Fruit fly (Drosophila melanogaster): Measurements from ENCODE around the gene CG42780.

The CG42780 gene

dm6 chrX:7302329-7302728 lies 29.7 kb downstream of the CG42780 start (continued):
- TF ChIP-seq CG10959 (GFP tag; IDR thresholded peaks at IDR 0.05) (peak; percentile 51), knrl (GFP tag; IDR thresholded peaks at IDR 0.05; ENCODE audit: partially characterized antibody) (no peak), CG1529 (GFP tag; optimal IDR thresholded peaks at IDR 0.05) (no peak), Fer3 (tag; optimal IDR thresholded peaks at IDR 0.05) (no peak), Ravus (GFP tag; IDR thresholded peaks at IDR 0.05) (no peak), CG17359 (tag; optimal IDR thresholded peaks at IDR 0.05) (peak; percentile 37), ato (GFP tag; IDR thresholded peaks at IDR 0.05; ENCODE audit: partially characterized antibody) (no peak), pho (GFP tag; optimal IDR thresholded peaks at IDR 0.05) (no peak), pros (GFP tag; optimal IDR thresholded peaks at IDR 0.05) (no peak), CG12299 (tag; optimal IDR thresholded peaks at IDR 0.05) (no peak), CG18011 (GFP tag; optimal IDR thresholded peaks at IDR 0.05) (no peak), al (GFP tag; IDR thresholded peaks at IDR 0.05) (no peak), pan (optimal IDR thresholded peaks at IDR 0.05) (no peak), pan (GFP tag; optimal IDR thresholded peaks at IDR 0.05 in 1 of 2, IDR thresholded peaks at IDR 0.05 in 1 of 2) (peak in 1 of 2 experiments; percentile 39), Hr51 (GFP tag; optimal IDR thresholded peaks at IDR 0.05) (no peak), Gug (GFP tag; IDR thresholded peaks at IDR 0.05) (peak; percentile 17; the same call in 1 of the 4 replicates), CG11085 (GFP tag; IDR thresholded peaks at IDR 0.05) (no peak), CG8478 (optimal IDR thresholded peaks at IDR 0.05) (no peak), HmgD (GFP tag; optimal IDR thresholded peaks at IDR 0.05) (no peak), p53 (GFP tag; optimal IDR thresholded peaks at IDR 0.05) (no peak), CG6254 (GFP tag; optimal IDR thresholded peaks at IDR 0.05) (no peak), CG9437 (GFP tag; optimal IDR thresholded peaks at IDR 0.05) (no peak), CG4854 (GFP tag; optimal IDR thresholded peaks at IDR 0.05) (no peak), CG8388 (GFP tag; optimal IDR thresholded peaks at IDR 0.05) (peak; percentile 51), otp (GFP tag; IDR thresholded peaks at IDR 0.05) (no peak), ftz-f1 (GFP tag; optimal IDR thresholded peaks at IDR 0.05) (no peak), CG12659 (GFP tag; optimal IDR thresholded peaks at IDR 0.05) (no peak), BtbVII (GFP tag; optimal IDR thresholded peaks at IDR 0.05) (no peak), sima (GFP tag; optimal IDR thresholded peaks at IDR 0.05) (no peak), Oli (tag; optimal IDR thresholded peaks at IDR 0.05) (peak; percentile 22), CG7839 (tag; optimal IDR thresholded peaks at IDR 0.05) (peak; percentile 28), CG17829 (tag; optimal IDR thresholded peaks at IDR 0.05) (no peak), tna (GFP tag; IDR thresholded peaks at IDR 0.05; ENCODE audit: partially characterized antibody) (no peak), prd (optimal IDR thresholded peaks at IDR 0.05) (no peak), prd (GFP tag; IDR thresholded peaks at IDR 0.05) (peak; percentile 65; the same call in 2 of the 3 replicates), Bgb (GFP tag; IDR thresholded peaks at IDR 0.05; ENCODE audit: partially characterized antibody) (no peak), Kr (GFP tag; optimal IDR thresholded peaks at IDR 0.05) (no peak), ap (GFP tag; IDR thresholded peaks at IDR 0.05) (0 out of 2 replicates have a peak, but pooled peaks have one; percentile 18), tio (GFP tag; optimal IDR thresholded peaks at IDR 0.05) (no peak), az2 (GFP tag; optimal IDR thresholded peaks at IDR 0.05) (peak; percentile 19), ci (GFP tag; IDR thresholded peaks at IDR 0.05) (0 out of 3 replicates have a peak, but pooled peaks have one; percentile 42), Ada2b (GFP tag; IDR thresholded peaks at IDR 0.05) (no peak; the same call in 1 of the 2 replicates), aop (GFP tag; IDR thresholded peaks at IDR 0.05) (no peak), Oaz (GFP tag; IDR thresholded peaks at IDR 0.05) (no peak), CG10209 (GFP tag; optimal IDR thresholded peaks at IDR 0.05) (no peak), CG7745 (tag; optimal IDR thresholded peaks at IDR 0.05) (no peak), CG6791 (GFP tag; IDR thresholded peaks at IDR 0.05; ENCODE audit: partially characterized antibody) (no peak), CG3726 (GFP tag; IDR thresholded peaks at IDR 0.05) (no peak), her (GFP tag; optimal IDR thresholded peaks at IDR 0.05) (no peak), CG14860 (GFP tag; IDR thresholded peaks at IDR 0.05; ENCODE audit: partially characterized antibody) (no peak), CG6765 (GFP tag; optimal IDR thresholded peaks at IDR 0.05) (no peak), sr (GFP tag; IDR thresholded peaks at IDR 0.05) (no peak)
